Worm (Caenorhabditis elegans) whole organism, late embryonic: ENCODE measurements around the gene gtf-2F2.

Experiments used
- C38D4.7 ChIP-seq: fragments of 200-800 bp; sonication (Bioruptor generic); optimal IDR thresholded peaks from 2 replicates; lab custom pipeline; 2018; ENCODE audit warnings: mild to moderate bottlenecking, missing genetic modification characterization, moderate library complexity, missing compliant biosample characterization
- K02D7.2 ChIP-seq: sonication (generic microtip); optimal IDR thresholded peaks from 2 replicates; lab custom pipeline; 2017; ENCODE audit warnings: mild to moderate bottlenecking, missing genetic modification characterization, missing compliant biosample characterization
- K09A11.1 ChIP-seq: sonication (generic microtip); optimal IDR thresholded peaks from 2 replicates; lab custom pipeline; 2017; ENCODE audit warnings: antibody characterized with exemption, mild to moderate bottlenecking, missing genetic modification characterization, missing compliant biosample characterization; ENCODE audit not compliant: insufficient read depth
- ahr-1 ChIP-seq: sonication (generic microtip); optimal IDR thresholded peaks from 2 replicates; lab custom pipeline; 2016; ENCODE audit warnings: missing genetic modification characterization, missing compliant biosample characterization
- ceh-14 ChIP-seq: sonication (generic microtip); optimal IDR thresholded peaks from 2 replicates; lab custom pipeline; 2016; ENCODE audit warnings: missing genotype, missing genetic modification characterization, missing compliant biosample characterization
- ceh-18 ChIP-seq: sonication (generic microtip); optimal IDR thresholded peaks from 2 replicates; lab custom pipeline; 2016; ENCODE audit warnings: missing genetic modification characterization, missing compliant biosample characterization
- ceh-19 ChIP-seq: fragments of 200-800 bp; sonication (Bioruptor generic); optimal IDR thresholded peaks from 2 replicates; lab custom pipeline; 2018; ENCODE audit warnings: mild to moderate bottlenecking, missing genetic modification characterization, missing compliant biosample characterization
- ceh-2 ChIP-seq: sonication (generic microtip); optimal IDR thresholded peaks from 2 replicates; lab custom pipeline; 2016; ENCODE audit warnings: missing genotype, missing genetic modification characterization, missing compliant biosample characterization
- ceh-22 ChIP-seq: sonication (generic microtip); optimal IDR thresholded peaks from 2 replicates; lab custom pipeline; 2017; ENCODE audit warnings: missing biosample characterization, missing genetic modification characterization
- ceh-24 ChIP-seq: sonication (generic microtip); optimal IDR thresholded peaks from 2 replicates; lab custom pipeline; 2016; ENCODE audit warnings: mild to moderate bottlenecking, missing genetic modification characterization, missing compliant biosample characterization
- ceh-34 ChIP-seq: sonication (generic microtip); optimal IDR thresholded peaks from 2 replicates; lab custom pipeline; 2016; ENCODE audit warnings: mild to moderate bottlenecking, missing genetic modification characterization, missing compliant biosample characterization
- ceh-48 ChIP-seq: sonication (generic microtip); optimal IDR thresholded peaks from 2 replicates; lab custom pipeline; 2016; ENCODE audit warnings: missing genetic modification characterization, inconsistent platforms, missing compliant biosample characterization
- ceh-9 ChIP-seq: sonication (generic microtip); optimal IDR thresholded peaks from 2 replicates; lab custom pipeline; 2016; ENCODE audit warnings: mild to moderate bottlenecking, missing genetic modification characterization, inconsistent platforms, missing compliant biosample characterization
- che-1 ChIP-seq: sonication (generic microtip); optimal IDR thresholded peaks from 2 replicates; lab custom pipeline; 2016; ENCODE audit warnings: mild to moderate bottlenecking, missing genetic modification characterization, missing compliant biosample characterization
- dmd-4 ChIP-seq: sonication (generic microtip); optimal IDR thresholded peaks from 2 replicates; lab custom pipeline; 2016; ENCODE audit warnings: borderline replicate concordance, missing genetic modification characterization, missing compliant biosample characterization
- elt-2 ChIP-seq: sonication (generic microtip); optimal IDR thresholded peaks from 2 replicates; lab custom pipeline; 2016; ENCODE audit warnings: missing genetic modification reagents, missing genetic modification characterization, missing compliant biosample characterization
- elt-4 ChIP-seq: sonication (generic microtip); optimal IDR thresholded peaks from 2 replicates; lab custom pipeline; 2016; ENCODE audit warnings: missing genetic modification characterization, missing compliant biosample characterization
- eyg-1 ChIP-seq: sonication (generic microtip); optimal IDR thresholded peaks from 2 replicates; lab custom pipeline; 2016; ENCODE audit warnings: missing genotype, missing genetic modification characterization, missing compliant biosample characterization
- fax-1 ChIP-seq: sonication (generic microtip); optimal IDR thresholded peaks from 2 replicates; lab custom pipeline; 2016; ENCODE audit warnings: missing genotype, missing genetic modification characterization, missing compliant biosample characterization
- fkh-10 ChIP-seq: fragments of 150-350 bp; optimal IDR thresholded peaks from 2 replicates; lab custom pipeline; 2014; ENCODE audit warnings: missing biosample characterization, missing genetic modification reagents, missing genetic modification characterization
- gmeb-2 ChIP-seq: sonication (generic microtip); optimal IDR thresholded peaks from 2 replicates; lab custom pipeline; 2016; ENCODE audit warnings: missing genetic modification characterization, inconsistent platforms, missing compliant biosample characterization
- hlh-30 ChIP-seq: sonication (generic microtip); optimal IDR thresholded peaks from 2 replicates; lab custom pipeline; 2017; ENCODE audit warnings: antibody characterized with exemption, missing genetic modification characterization, missing compliant biosample characterization; ENCODE audit not compliant: insufficient read depth
- mec-3 ChIP-seq: sonication (generic microtip); optimal IDR thresholded peaks from 2 replicates; lab custom pipeline; 2016; ENCODE audit warnings: borderline replicate concordance, missing genetic modification characterization, missing compliant biosample characterization
- nfya-1 ChIP-seq: sonication (generic microtip); optimal IDR thresholded peaks from 2 replicates; lab custom pipeline; 2017; ENCODE audit warnings: missing genetic modification characterization, mild to moderate bottlenecking, missing compliant biosample characterization, antibody characterized with exemption, moderate library complexity
- nhr-11 ChIP-seq: fragments of 150-350 bp; optimal IDR thresholded peaks from 2 replicates; lab custom pipeline; 2014; ENCODE audit warnings: missing biosample characterization, missing genetic modification characterization
- nhr-232 ChIP-seq: sonication (generic microtip); optimal IDR thresholded peaks from 2 replicates; lab custom pipeline; 2016; ENCODE audit warnings: missing genetic modification characterization, missing compliant biosample characterization
- pag-3 ChIP-seq: sonication (generic microtip); optimal IDR thresholded peaks from 2 replicates; lab custom pipeline; 2016; ENCODE audit warnings: missing compliant biosample characterization, missing genetic modification characterization, borderline replicate concordance
- pax-1 ChIP-seq: fragments of 150-350 bp; optimal IDR thresholded peaks from 2 replicates; lab custom pipeline; 2014; ENCODE audit warnings: missing biosample characterization, missing genetic modification characterization
- pha-4 ChIP-seq: fragments of 150-350 bp; optimal IDR thresholded peaks from 2 replicates; lab custom pipeline; 2018; ENCODE audit warnings: missing biosample characterization, missing genetic modification reagents, missing genetic modification characterization
- rnt-1 ChIP-seq: sonication (generic microtip); optimal IDR thresholded peaks from 2 replicates; lab custom pipeline; 2016; ENCODE audit warnings: missing genetic modification characterization, missing compliant biosample characterization
- sdc-2 ChIP-seq: sonication (generic microtip); optimal IDR thresholded peaks from 2 replicates; lab custom pipeline; 2016; ENCODE audit warnings: missing genotype, missing genetic modification characterization, missing compliant biosample characterization
- sox-4 ChIP-seq: sonication (generic microtip); optimal IDR thresholded peaks from 2 replicates; lab custom pipeline; 2017; ENCODE audit warnings: mild to moderate bottlenecking, missing genetic modification characterization, inconsistent platforms, missing compliant biosample characterization
- syd-9 ChIP-seq: sonication (generic microtip); optimal IDR thresholded peaks from 2 replicates; lab custom pipeline; 2016; ENCODE audit warnings: mild to moderate bottlenecking, missing genetic modification characterization, moderate library complexity, missing compliant biosample characterization
- tbx-2 ChIP-seq: sonication (generic microtip); optimal IDR thresholded peaks from 2 replicates; lab custom pipeline; 2016; ENCODE audit warnings: missing genetic modification characterization, missing compliant biosample characterization
- unc-42 ChIP-seq: sonication (generic microtip); optimal IDR thresholded peaks from 2 replicates; lab custom pipeline; 2016; ENCODE audit warnings: missing genotype, missing genetic modification characterization, missing compliant biosample characterization
- unc-55 ChIP-seq: sonication (generic microtip); optimal IDR thresholded peaks from 2 replicates; lab custom pipeline; 2017; ENCODE audit warnings: missing biosample characterization, missing genetic modification reagents, missing genetic modification characterization
- unc-86 ChIP-seq: sonication (generic microtip); optimal IDR thresholded peaks from 2 replicates; lab custom pipeline; 2016; ENCODE audit warnings: missing genetic modification characterization, missing compliant biosample characterization

Gene gtf-2F2

DNA sequence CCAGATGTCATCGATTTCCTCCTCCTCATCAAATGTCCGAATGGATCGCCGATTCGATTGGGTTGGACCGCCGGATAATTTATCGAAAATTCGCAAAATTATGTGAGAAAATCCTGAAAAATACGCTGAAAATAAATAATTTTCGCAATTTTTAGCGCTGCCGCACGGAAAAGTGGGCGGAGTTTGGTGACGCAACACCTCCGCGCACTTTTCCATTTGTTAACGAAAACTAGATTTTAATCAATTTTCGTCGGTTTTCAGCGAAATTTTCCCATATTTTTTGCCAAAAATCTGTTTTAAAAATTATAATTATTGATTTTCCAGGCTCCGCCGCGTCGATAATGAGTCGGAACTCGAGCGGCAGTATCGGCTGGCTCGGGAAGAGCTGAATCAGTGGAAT is 7.3 kb downstream of the gtf-2F2 start, which contains the start of gene Y39B6A.34:
Gene Y39B6A.34, plus strand, starts transcription at position 3 of the 400 bp plus-strand sequence.
- TF ChIP-seq unc-86 (tag; lab: Kevin White, UChicago): peak; percentile 27
- TF ChIP-seq K02D7.2 (tag; lab: Kevin White, UChicago): peak; percentile 1
- TF ChIP-seq syd-9: no peak
- TF ChIP-seq nhr-11: no peak
- no peak for TF ChIP-seq ceh-22 (tag; lab: Kevin White, UChicago)
- no peak for TF ChIP-seq K09A11.1
- TF ChIP-seq elt-2 (tag; lab: Kevin White, UChicago): peak; percentile 16
- TF ChIP-seq ceh-48: no peak
- TF ChIP-seq nfya-1 (tag; lab: Kevin White, UChicago): peak; percentile 5
- TF ChIP-seq ahr-1: no peak
- peak; percentile 23 for TF ChIP-seq unc-42
- TF ChIP-seq, all 69 proteins: peak for 5

DNA sequence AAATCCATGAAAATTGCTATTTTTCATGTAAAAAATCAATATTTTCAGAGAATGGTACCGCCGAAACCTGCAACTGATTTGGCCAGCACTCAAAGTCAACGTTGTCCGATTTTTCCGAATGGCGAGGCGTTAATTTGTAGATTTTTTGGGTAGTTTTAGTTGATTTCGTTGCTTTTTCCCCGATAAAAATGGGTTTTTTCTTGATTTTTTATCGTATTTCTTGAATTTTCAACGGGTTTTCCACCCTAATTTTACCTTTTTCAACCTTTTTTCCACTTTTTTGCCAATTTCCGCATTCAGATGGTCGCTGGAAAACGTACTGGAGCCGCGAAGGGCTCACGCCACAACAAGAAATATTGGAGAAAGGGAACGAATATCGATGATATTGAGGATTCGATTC is 7.9 kb downstream of the gtf-2F2 start, which contains the start of gene Y39B6A.33:
Gene Y39B6A.33, plus strand, starts transcription at position 301 of the 400 bp plus-strand sequence.
- TF ChIP-seq pha-4 (tag; lab: Kevin White, UChicago) (no peak), gmeb-2 (tag; lab: Kevin White, UChicago) (no peak), mec-3 (tag; lab: Kevin White, UChicago) (no peak), C38D4.7 (GFP tag; lab: Kevin White, UChicago) (no peak), nhr-232 (tag; lab: Kevin White, UChicago) (no peak), tbx-2 (tag; lab: Kevin White, UChicago) (no peak), ceh-24 (no peak), rnt-1 (tag; lab: Kevin White, UChicago) (no peak), pag-3 (tag; lab: Kevin White, UChicago) (no peak), fkh-10 (no peak), ceh-34 (no peak), unc-55 (GFP tag; lab: Kevin White, UChicago) (no peak), ahr-1 (no peak), pax-1 (no peak), sox-4 (tag; lab: Kevin White, UChicago) (no peak), ceh-2 (tag; lab: Kevin White, UChicago) (no peak)

DNA sequence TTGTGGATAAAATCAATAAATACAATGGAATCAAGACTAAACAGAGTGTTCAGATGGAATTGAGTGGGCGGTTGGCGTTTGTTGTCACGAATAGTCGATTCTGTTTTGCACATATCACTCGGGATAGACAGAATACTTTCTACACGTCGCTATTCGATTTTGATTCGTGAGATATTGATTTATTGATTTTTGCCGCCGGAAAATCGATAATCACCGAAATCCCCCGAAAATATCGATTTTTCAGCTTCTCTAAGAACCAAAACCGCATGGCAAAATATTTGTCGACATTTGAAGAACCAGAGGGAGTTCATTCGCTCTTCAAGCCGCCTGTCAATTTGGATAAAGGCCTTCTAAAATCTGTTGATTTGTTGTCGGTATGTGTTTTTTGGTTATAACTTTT is 16.7 kb downstream of the gtf-2F2 start:
- TF ChIP-seq ceh-48 (peak; percentile 45), ceh-9 (tag; lab: Kevin White, UChicago) (no peak)
- TF ChIP-seq, all 69 proteins: peak for 1

DNA sequence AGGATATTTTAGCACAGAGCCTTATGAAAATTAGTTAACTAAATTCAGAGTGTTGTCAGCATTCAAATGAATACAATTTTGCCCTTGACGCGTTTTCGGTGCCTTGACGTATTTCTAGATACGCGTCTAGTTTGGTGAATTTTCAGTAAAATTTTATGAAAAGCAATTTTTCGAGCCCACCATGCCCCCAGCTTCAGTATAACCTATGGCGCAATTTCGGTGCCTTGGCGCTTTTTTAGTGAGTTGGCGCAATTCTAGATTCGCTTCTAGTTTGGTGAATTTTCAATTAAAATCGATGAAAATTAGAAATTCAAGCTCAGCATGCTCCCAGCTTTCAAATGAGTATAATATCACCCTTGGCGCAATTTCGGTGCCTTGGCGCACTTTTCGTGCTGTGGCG is 19.5 kb downstream of the gtf-2F2 start:
- TF ChIP-seq gmeb-2 (tag; lab: Kevin White, UChicago) (no peak), pha-4 (tag; lab: Kevin White, UChicago) (no peak), ceh-48 (no peak), ceh-14 (no peak), unc-55 (GFP tag; lab: Kevin White, UChicago) (no peak), K02D7.2 (tag; lab: Kevin White, UChicago) (no peak), dmd-4 (tag; lab: Kevin White, UChicago) (no peak), hlh-30 (tag; lab: Kevin White, UChicago) (no peak), ceh-9 (tag; lab: Kevin White, UChicago) (no peak), che-1 (no peak), ceh-22 (tag; lab: Kevin White, UChicago) (no peak), ceh-18 (tag; lab: Kevin White, UChicago) (no peak), elt-4 (tag; lab: Kevin White, UChicago) (no peak), ceh-19 (GFP tag; lab: Kevin White, UChicago) (no peak), eyg-1 (tag; lab: Kevin White, UChicago) (no peak), tbx-2 (tag; lab: Kevin White, UChicago) (no peak), K09A11.1 (no peak), sdc-2 (tag; lab: Kevin White, UChicago) (no peak), fax-1 (tag; lab: Kevin White, UChicago) (no peak)
- TF ChIP-seq, all 69 proteins: peak for 0
